Worm (Caenorhabditis elegans): ENCODE data around the gene F42A9.11.

DNA sequence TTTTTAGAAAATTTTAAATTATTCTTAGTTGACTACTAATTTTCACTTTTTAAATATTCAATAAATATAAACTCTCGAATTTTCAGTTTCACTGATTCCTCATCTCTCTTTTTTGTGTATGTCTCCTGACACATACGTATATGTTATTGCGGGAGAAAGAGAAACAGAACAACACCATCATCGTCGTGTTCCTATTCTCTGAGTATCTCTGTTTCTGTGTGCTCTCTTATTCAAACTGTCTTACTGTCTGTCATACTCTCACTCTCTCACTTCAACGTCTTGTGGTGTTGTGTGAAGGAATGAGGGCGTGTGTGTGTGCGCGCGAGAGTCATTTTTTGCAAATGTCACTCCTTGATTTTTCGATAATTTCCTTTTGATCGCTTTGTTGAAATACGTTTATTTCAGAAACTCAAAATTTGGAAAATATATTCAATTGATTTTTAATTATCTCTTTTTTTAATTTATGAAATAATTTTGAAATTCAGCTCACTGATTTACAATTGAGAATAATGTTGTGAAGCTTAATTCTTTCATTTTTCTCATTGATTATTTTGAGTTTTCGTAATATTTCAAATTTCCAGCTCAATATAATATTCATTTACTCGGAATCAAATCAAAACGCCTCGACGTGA lies 7.2 kb upstream of the F42A9.11 start, which contains the start of gene lin-49:
- TF ChIP-seq med-1 (GFP tag; optimal IDR thresholded peaks at IDR 0.05; ENCODE audit: insufficient read depth) = no peak
- TF ChIP-seq flt-1 (GFP tag; IDR thresholded peaks at IDR 0.05) = no peak
- no peak for TF ChIP-seq ref-1 (GFP tag; conservative IDR thresholded peaks at IDR 0.05)
